Worm (Caenorhabditis elegans): Measurements from ENCODE around the gene C55C3.3.

The C55C3.3 gene

DNA sequence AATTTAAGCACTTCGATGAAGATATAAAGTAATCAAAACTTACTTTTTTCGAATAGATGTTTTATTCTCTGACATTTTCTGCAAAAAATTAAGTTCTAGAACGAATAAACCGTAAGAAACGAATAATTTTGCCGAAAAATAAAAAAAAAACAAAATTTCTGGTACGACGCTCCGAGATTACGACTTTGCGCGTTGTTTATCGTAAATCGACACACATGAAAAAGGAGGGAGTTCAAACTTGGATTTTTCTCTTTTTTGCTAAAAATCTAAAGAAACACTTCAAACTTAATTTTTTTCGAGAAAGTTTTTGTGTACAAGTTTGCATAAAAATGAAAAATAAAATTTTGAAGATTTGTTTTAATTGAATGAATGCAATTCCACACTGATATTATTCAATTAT, 46.5 kb downstream of the C55C3.3 start, which contains the start of gene H35B03.2:
Gene H35B03.2, minus strand, starts transcription at position 78 of the 400 bp plus-strand sequence.
- TF ChIP-seq flt-1 (GFP tag; IDR thresholded peaks at IDR 0.05) (no peak), tab-1 (GFP tag; IDR thresholded peaks at IDR 0.05) (no peak), ztf-23 (GFP tag; IDR thresholded peaks at IDR 0.05) (no peak), med-1 (GFP tag; optimal IDR thresholded peaks at IDR 0.05; ENCODE audit: insufficient read depth) (no peak), ref-1 (GFP tag; conservative IDR thresholded peaks at IDR 0.05) (no peak), klf-2 (GFP tag; conservative IDR thresholded peaks at IDR 0.05) (no peak), T22C8.4 (GFP tag; IDR thresholded peaks at IDR 0.05) (no peak)

DNA sequence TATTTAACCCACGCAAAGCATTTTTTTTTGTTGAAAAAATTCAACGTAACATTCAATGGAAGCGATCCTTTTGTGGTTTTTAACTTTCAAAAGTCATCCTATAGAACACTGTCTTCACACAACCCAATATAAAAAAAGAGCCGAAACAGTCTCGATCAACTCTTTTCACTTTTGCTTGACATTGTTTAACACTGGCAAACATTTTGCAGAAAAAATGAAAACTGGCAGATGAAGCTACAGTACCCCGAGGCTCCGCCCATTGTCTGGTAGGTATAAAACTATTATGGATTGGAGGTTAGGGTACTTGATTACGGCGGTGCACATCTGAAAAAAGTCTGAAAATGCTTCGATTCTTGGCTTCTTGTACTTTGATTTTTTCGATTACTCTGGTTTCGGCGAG, 49.6 kb downstream of the C55C3.3 start, which contains the start of gene cpg-18:
Gene cpg-18, plus strand, starts transcription at position 301 of the 400 bp plus-strand sequence.
- TF ChIP-seq klf-2 (GFP tag; conservative IDR thresholded peaks at IDR 0.05) (no peak), ztf-23 (GFP tag; IDR thresholded peaks at IDR 0.05) (no peak), T22C8.4 (GFP tag; IDR thresholded peaks at IDR 0.05) (no peak), flt-1 (GFP tag; IDR thresholded peaks at IDR 0.05) (no peak), cog-1 (tag; optimal IDR thresholded peaks at IDR 0.05) (no peak), ref-1 (GFP tag; conservative IDR thresholded peaks at IDR 0.05) (no peak), tab-1 (GFP tag; IDR thresholded peaks at IDR 0.05) (no peak), ztf-29 (GFP tag; IDR thresholded peaks at IDR 0.05) (no peak), med-1 (GFP tag; optimal IDR thresholded peaks at IDR 0.05; ENCODE audit: insufficient read depth) (no peak)

Data from whole organism, midembryonic.